Fruit fly (Drosophila melanogaster) whole organism, wandering third instar larva: ENCODE measurements around the gene noc.

ENCODE experiments used
- Dfd ChIP-seq: fragments of >200 bp; optimal IDR thresholded peaks from 2 replicates; lab custom pipeline; 2017; ENCODE audit warnings: missing biosample characterization, missing genetic modification characterization
- Myc ChIP-seq: fragments of >200 bp; optimal IDR thresholded peaks from 2 replicates; lab custom pipeline; 2017
- OdsH ChIP-seq: fragments of 200-800 bp; sonication (Bioruptor generic); optimal IDR thresholded peaks from 2 replicates; lab custom pipeline; 2016; ENCODE audit warnings: missing biosample characterization, mild to moderate bottlenecking, missing genetic modification characterization
- Sp1 ChIP-seq: fragments of 200-800 bp; sonication (Bioruptor generic); optimal IDR thresholded peaks from 3 replicates; lab custom pipeline; 2019; ENCODE audit warnings: missing biosample characterization, mild to moderate bottlenecking, missing genetic modification characterization, moderate library complexity
- br ChIP-seq: fragments of 200-800 bp; sonication (Bioruptor generic); optimal IDR thresholded peaks from 2 replicates; lab custom pipeline; 2016; ENCODE audit warnings: missing biosample characterization, missing genetic modification characterization
- foxo ChIP-seq, 2 experiments: fragments of 200-800 bp; sonication (Bioruptor generic); optimal IDR thresholded peaks; 2 replicates in 1 of 2; 3 replicates in 1 of 2; lab custom pipeline; 2016 to 2017; ENCODE audit warnings: missing biosample characterization in 2 of 2, missing genetic modification characterization in 2 of 2
- tai ChIP-seq: sonication (Bioruptor generic); optimal IDR thresholded peaks from 2 replicates; lab custom pipeline; 2016; ENCODE audit warnings: missing biosample characterization, missing genetic modification characterization
- usp ChIP-seq: fragments of >200 bp; optimal IDR thresholded peaks from 2 replicates; lab custom pipeline; 2017; ENCODE audit warnings: missing biosample characterization, missing genetic modification characterization
- woc ChIP-seq: sonication (Bioruptor generic); optimal IDR thresholded peaks from 2 replicates; lab custom pipeline; 2016; ENCODE audit warnings: missing biosample characterization, mild to moderate bottlenecking, missing genetic modification characterization

DNA sequence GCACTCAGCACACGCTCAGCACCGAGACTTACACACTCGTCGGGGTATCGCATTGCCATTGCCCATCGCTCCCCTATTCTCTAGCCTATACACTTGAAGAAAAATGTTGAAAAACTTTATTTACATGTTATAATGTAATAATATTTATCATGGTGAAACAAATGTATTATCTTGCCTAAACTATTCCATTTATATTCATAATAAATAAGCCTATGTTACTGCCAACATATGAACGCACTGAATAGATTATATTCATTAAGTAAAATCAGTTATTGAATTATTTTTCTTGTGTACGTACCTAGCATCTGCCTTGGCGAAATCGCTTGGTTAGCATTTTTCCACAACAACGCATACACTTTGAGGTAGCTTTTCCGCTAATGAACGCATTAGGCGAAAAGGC is 49.8 kb upstream of the noc start:
- TF ChIP-seq OdsH (GFP tag; lab: Kevin White, UChicago) = no peak
- no peak for TF ChIP-seq usp (GFP tag; lab: Kevin White, UChicago)
- no peak for TF ChIP-seq Sp1 (GFP tag; lab: Kevin White, UChicago)
- no peak for TF ChIP-seq br
- TF ChIP-seq woc (GFP tag; lab: Kevin White, UChicago) = no peak
- TF ChIP-seq Myc (lab: Kevin White, UChicago) = no peak
- TF ChIP-seq tai (GFP tag; lab: Kevin White, UChicago) = no peak
- TF ChIP-seq foxo (GFP tag; optimal IDR thresholded peaks at IDR 0.05; lab: Kevin White, UChicago) = no peak
- TF ChIP-seq Dfd = no peak
